Fruit fly (Drosophila melanogaster) whole organism, prepupa: ENCODE measurements around the gene mey.

Source experiments
- Blimp-1 ChIP-seq: fragments of 200-800 bp; sonication (Bioruptor generic); optimal IDR thresholded peaks from 3 replicates; lab custom pipeline; 2017; ENCODE audit warnings: missing biosample characterization, missing genetic modification characterization, mild to moderate bottlenecking, moderate library complexity, missing genetic modification reagents
- CG10669 ChIP-seq: fragments of 200-800 bp; sonication (Bioruptor generic); optimal IDR thresholded peaks from 3 replicates; lab custom pipeline; 2018; ENCODE audit warnings: missing biosample characterization, mild to moderate bottlenecking, missing genetic modification characterization, moderate library complexity
- CG11294 ChIP-seq: fragments of 200-800 bp; sonication (Bioruptor generic); IDR thresholded peaks from 2 replicates; pipeline ENCODE4 v1.3.6; 2022; ENCODE audit warnings: missing biosample characterization, missing genetic modification characterization
- CG11762 ChIP-seq: fragments of 200-800 bp; sonication (Bioruptor generic); optimal IDR thresholded peaks from 3 replicates; lab custom pipeline; 2016; ENCODE audit warnings: missing biosample characterization, missing genetic modification characterization; ENCODE audit not compliant: insufficient read depth
- CG15336 ChIP-seq: fragments of 200-800 bp; sonication (Bioruptor generic); IDR thresholded peaks from 2 replicates; pipeline ENCODE4 v1.3.6; 2022; ENCODE audit warnings: missing biosample characterization, missing genetic modification characterization
- CG1621 ChIP-seq: fragments of 200-800 bp; sonication (Bioruptor generic); optimal IDR thresholded peaks from 3 replicates; lab custom pipeline; 2018; ENCODE audit warnings: missing biosample characterization, mild to moderate bottlenecking, missing genetic modification characterization
- CG16779 ChIP-seq: fragments of 200-800 bp; sonication (Bioruptor generic); optimal IDR thresholded peaks from 3 replicates; lab custom pipeline; 2017; ENCODE audit warnings: missing biosample characterization, mild to moderate bottlenecking, missing genetic modification characterization
- CG3032 ChIP-seq: fragments of 200-800 bp; optimal IDR thresholded peaks from 2 replicates; lab custom pipeline; 2019; ENCODE audit warnings: missing biosample characterization, mild to moderate bottlenecking, missing genetic modification characterization, moderate library complexity
- CG31627 ChIP-seq: fragments of 200-800 bp; sonication (Bioruptor generic); optimal IDR thresholded peaks from 3 replicates; lab custom pipeline; 2016; ENCODE audit warnings: missing biosample characterization, missing genetic modification characterization
- CG32006 ChIP-seq: fragments of 200-800 bp; sonication (Bioruptor generic); optimal IDR thresholded peaks from 3 replicates; lab custom pipeline; 2017; ENCODE audit warnings: missing biosample characterization, mild to moderate bottlenecking, missing genetic modification characterization
- CG34406 ChIP-seq: fragments of 200-800 bp; sonication (Bioruptor generic); optimal IDR thresholded peaks from 3 replicates; lab custom pipeline; 2016; ENCODE audit warnings: missing biosample characterization, missing genetic modification characterization
- CG3919 ChIP-seq: fragments of 200-800 bp; sonication (Bioruptor generic); optimal IDR thresholded peaks from 3 replicates; lab custom pipeline; 2016; ENCODE audit warnings: missing biosample characterization, missing genetic modification characterization
- CG6163 ChIP-seq: fragments of 200-800 bp; sonication (Bioruptor generic); IDR thresholded peaks from 3 replicates; pipeline ENCODE4 v1.3.6; 2022; ENCODE audit warnings: missing biosample characterization, missing genetic modification characterization
- CG6276 ChIP-seq: fragments of 200-800 bp; sonication (Bioruptor generic); optimal IDR thresholded peaks from 2 replicates; lab custom pipeline; 2017; ENCODE audit warnings: missing biosample characterization, mild to moderate bottlenecking, missing genetic modification characterization
- CG6792 ChIP-seq: fragments of 200-800 bp; sonication (Bioruptor generic); optimal IDR thresholded peaks from 3 replicates; lab custom pipeline; 2016; ENCODE audit warnings: missing biosample characterization, missing genetic modification characterization
- CG6854 ChIP-seq: fragments of 200-800 bp; sonication (Bioruptor generic); optimal IDR thresholded peaks from 2 replicates; lab custom pipeline; 2017; ENCODE audit warnings: missing biosample characterization, mild to moderate bottlenecking, missing genetic modification characterization
- CG7368 ChIP-seq: fragments of 200-800 bp; sonication (Bioruptor generic); optimal IDR thresholded peaks from 3 replicates; lab custom pipeline; 2016; ENCODE audit warnings: missing biosample characterization, missing genetic modification characterization
- CG8119 ChIP-seq: fragments of 200-800 bp; sonication (Bioruptor generic); IDR thresholded peaks from 3 replicates; pipeline ENCODE4 v1.3.6; 2022; ENCODE audit warnings: missing biosample characterization, missing genetic modification characterization
- CG8632 ChIP-seq: fragments of 200-800 bp; sonication (Bioruptor generic); optimal IDR thresholded peaks from 3 replicates; lab custom pipeline; 2016; ENCODE audit warnings: missing biosample characterization, missing genetic modification characterization
- CG9139 ChIP-seq: fragments of 200-800 bp; sonication (Bioruptor generic); optimal IDR thresholded peaks from 3 replicates; lab custom pipeline; 2017; ENCODE audit warnings: missing biosample characterization, mild to moderate bottlenecking, missing genetic modification characterization
- Eip75B ChIP-seq: fragments of 200-800 bp; sonication (Bioruptor generic); optimal IDR thresholded peaks from 3 replicates; lab custom pipeline; 2016; ENCODE audit warnings: missing biosample characterization, missing genetic modification characterization
- Eip78C ChIP-seq: fragments of 200-800 bp; sonication (Bioruptor generic); peaks from one replicate; lab custom pipeline; 2016; ENCODE audit warnings: missing biosample characterization, missing genetic modification characterization
- Eip93F ChIP-seq: fragments of 200-800 bp; sonication (Bioruptor generic); optimal IDR thresholded peaks from 2 replicates; lab custom pipeline; 2016; ENCODE audit warnings: missing biosample characterization, mild to moderate bottlenecking, missing genetic modification characterization
- Hr38 ChIP-seq: sonication (Bioruptor generic); optimal IDR thresholded peaks from 2 replicates; lab custom pipeline; 2016; ENCODE audit warnings: missing biosample characterization, missing genetic modification characterization
- Hr39 ChIP-seq: fragments of 200-800 bp; sonication (Bioruptor generic); optimal IDR thresholded peaks from 2 replicates; lab custom pipeline; 2016; ENCODE audit warnings: missing biosample characterization, missing genetic modification characterization
- Lpt ChIP-seq: fragments of 200-800 bp; sonication (Bioruptor generic); optimal IDR thresholded peaks from 3 replicates; lab custom pipeline; 2016; ENCODE audit warnings: missing biosample characterization, missing genetic modification characterization
- Met ChIP-seq: fragments of 200-800 bp; sonication (Bioruptor generic); optimal IDR thresholded peaks from 3 replicates; lab custom pipeline; 2016; ENCODE audit warnings: missing biosample characterization, missing genetic modification characterization
- Sox102F ChIP-seq: fragments of 200-800 bp; sonication (Bioruptor generic); optimal IDR thresholded peaks from 2 replicates; lab custom pipeline; 2016; ENCODE audit warnings: missing biosample characterization, mild to moderate bottlenecking, missing genetic modification characterization
- achi ChIP-seq: fragments of 200-800 bp; sonication (Bioruptor generic); optimal IDR thresholded peaks from 3 replicates; lab custom pipeline; 2016; ENCODE audit warnings: missing biosample characterization, missing genetic modification characterization
- acj6 ChIP-seq: fragments of 200-800 bp; sonication (Bioruptor generic); optimal IDR thresholded peaks from 3 replicates; lab custom pipeline; 2016; ENCODE audit warnings: missing biosample characterization, missing genetic modification characterization
- dsx ChIP-seq: fragments of 200-800 bp; optimal IDR thresholded peaks from 3 replicates; lab custom pipeline; 2019; ENCODE audit warnings: missing biosample characterization, mild to moderate bottlenecking, missing genetic modification characterization, moderate library complexity; ENCODE audit not compliant: poor library complexity, severe bottlenecking
- eg ChIP-seq: fragments of 200-800 bp; sonication (Bioruptor generic); IDR thresholded peaks from 3 replicates; pipeline ENCODE4 v1.3.6; 2022; ENCODE audit warnings: missing biosample characterization, missing genetic modification characterization
- esn ChIP-seq: fragments of 200-800 bp; sonication (Bioruptor generic); optimal IDR thresholded peaks from 2 replicates; lab custom pipeline; 2016; ENCODE audit warnings: missing biosample characterization, mild to moderate bottlenecking, missing genetic modification characterization, moderate library complexity
- fd59A ChIP-seq: fragments of 200-800 bp; sonication (Bioruptor generic); optimal IDR thresholded peaks from 2 replicates; lab custom pipeline; 2017; ENCODE audit warnings: missing biosample characterization, mild to moderate bottlenecking, missing genetic modification characterization, missing genetic modification reagents
- fkh ChIP-seq: fragments of 200-800 bp; sonication (Bioruptor generic); optimal IDR thresholded peaks from 3 replicates; lab custom pipeline; 2017; ENCODE audit warnings: missing biosample characterization, mild to moderate bottlenecking, missing genetic modification characterization, moderate library complexity
- lz ChIP-seq: fragments of 200-800 bp; sonication (Bioruptor generic); optimal IDR thresholded peaks from 3 replicates; lab custom pipeline; 2016; ENCODE audit warnings: missing biosample characterization, missing genetic modification characterization
- net ChIP-seq: fragments of 200-800 bp; sonication (Bioruptor generic); optimal IDR thresholded peaks from 3 replicates; lab custom pipeline; 2016; ENCODE audit warnings: missing biosample characterization, missing genetic modification characterization
- salr ChIP-seq, 2 experiments: fragments of 200-800 bp; sonication (Bioruptor generic); optimal IDR thresholded peaks; 3 replicates each; lab custom pipeline; 2016 to 2018; ENCODE audit warnings: missing biosample characterization in 2 of 2, missing genetic modification characterization in 2 of 2, mild to moderate bottlenecking in 1 of 2
- ss ChIP-seq, 2 experiments: fragments of 200-800 bp; sonication (Bioruptor generic); optimal IDR thresholded peaks; 2 replicates in 1 of 2; 3 replicates in 1 of 2; lab custom pipeline; 2017 to 2018; ENCODE audit warnings: mild to moderate bottlenecking in 2 of 2, missing biosample characterization in 2 of 2, missing genetic modification characterization in 2 of 2, moderate library complexity in 1 of 2
- svp ChIP-seq: fragments of 200-800 bp; sonication (Bioruptor generic); peaks from one replicate; lab custom pipeline; 2016; ENCODE audit warnings: missing biosample characterization, missing genetic modification characterization
- vri ChIP-seq: fragments of 200-800 bp; sonication (Bioruptor generic); optimal IDR thresholded peaks from 3 replicates; lab custom pipeline; 2016; ENCODE audit warnings: missing biosample characterization, mild to moderate bottlenecking, missing genetic modification characterization

Gene mey

dm6 chr3R:31499114-31499513 lies at the start of gene mey:
mey (plus strand) TSS chr3R:31499235.
- TF ChIP-seq Eip78C (GFP tag; lab: Kevin White, UChicago) (no peak), ss (GFP tag; optimal IDR thresholded peaks at IDR 0.05; lab: Kevin White, UChicago) (no peak), fkh (GFP tag; lab: Kevin White, UChicago) (no peak), eg (0 out of 3 replicates have a peak, but pooled peaks have one; percentile 26), CG32006 (GFP tag; lab: Kevin White, UChicago) (no peak), CG10669 (GFP tag; lab: Kevin White, UChicago) (no peak), salr (GFP tag; optimal IDR thresholded peaks at IDR 0.05; lab: Kevin White, UChicago) (no peak)

- TF ChIP-seq CG7368, result no peak
- TF ChIP-seq svp (GFP tag; lab: Kevin White, UChicago), result peak; percentile 66
- no peak for TF ChIP-seq CG9139 (GFP tag; lab: Kevin White, UChicago)
- TF ChIP-seq dsx (GFP tag; lab: Kevin White, UChicago), result peak; percentile 46
Measured at dm6 chr3R:31457997-31458467, 41.0 kb upstream of the mey start.

- TF ChIP-seq fd59A (GFP tag; lab: Kevin White, UChicago), result no peak
- peak; percentile 9 for TF ChIP-seq svp (GFP tag; lab: Kevin White, UChicago)
- no peak for TF ChIP-seq eg
- TF ChIP-seq, all 60 proteins: peak for 1
Measured at dm6 chr3R:31459769-31460168, 39.3 kb upstream of the mey start, which contains the start of gene Loxl1. Loxl1 (minus strand) TSS chr3R:31459869.

dm6 chr3R:31461281-31461680 lies 37.8 kb upstream of the mey start:
- TF ChIP-seq svp (GFP tag; lab: Kevin White, UChicago), result peak; percentile 82
- no peak for TF ChIP-seq CG11762 (GFP tag; lab: Kevin White, UChicago)

dm6 chr3R:31462299-31463011 lies 36.6 kb upstream of the mey start:
- TF ChIP-seq Eip78C (GFP tag; lab: Kevin White, UChicago) (no peak), CG6854 (no peak), achi (GFP tag; lab: Kevin White, UChicago) (no peak), CG15336 (GFP tag; lab: Robert Waterston, UW) (peak; percentile 50), CG3032 (tag; lab: Kevin White, UChicago) (no peak), CG6792 (GFP tag; lab: Kevin White, UChicago) (no peak), lz (GFP tag; lab: Kevin White, UChicago) (peak; percentile 23), acj6 (GFP tag; lab: Kevin White, UChicago) (no peak), net (GFP tag; lab: Kevin White, UChicago) (no peak), Blimp-1 (GFP tag; lab: Kevin White, UChicago) (no peak), esn (GFP tag; lab: Kevin White, UChicago) (peak; percentile 22), Met (GFP tag; lab: Kevin White, UChicago) (no peak), CG1621 (tag; lab: Kevin White, UChicago) (no peak), Hr38 (GFP tag; lab: Kevin White, UChicago) (no peak), CG8119 (GFP tag; lab: Robert Waterston, UW) (peak; percentile 30; the same call in 1 of the 3 replicates), Hr39 (GFP tag; lab: Kevin White, UChicago) (no peak), CG31627 (GFP tag; lab: Kevin White, UChicago) (peak; percentile 22), CG11294 (GFP tag; lab: Robert Waterston, UW) (peak; percentile 44; the same call in 1 of the 2 replicates), CG32006 (GFP tag; lab: Kevin White, UChicago) (no peak), CG6163 (peak; percentile 60; the same call in 2 of the 3 replicates), Sox102F (GFP tag; lab: Kevin White, UChicago) (no peak), CG16779 (tag; lab: Kevin White, UChicago) (no peak), CG34406 (no peak), Eip75B (no peak), svp (GFP tag; lab: Kevin White, UChicago) (peak; percentile 84), Lpt (GFP tag; lab: Kevin White, UChicago) (no peak), ss (GFP tag; optimal IDR thresholded peaks at IDR 0.05; lab: Kevin White, UChicago) (no peak), CG7368 (no peak), salr (GFP tag; optimal IDR thresholded peaks at IDR 0.05; lab: Kevin White, UChicago) (no peak), Eip93F (GFP tag; lab: Kevin White, UChicago) (no peak), CG8632 (GFP tag; lab: Kevin White, UChicago) (no peak), CG3919 (GFP tag; lab: Kevin White, UChicago) (no peak), CG10669 (GFP tag; lab: Kevin White, UChicago) (no peak), vri (GFP tag; lab: Kevin White, UChicago) (no peak), CG6276 (GFP tag; lab: Kevin White, UChicago) (no peak)
